Worm (Caenorhabditis elegans) whole organism, late embryonic: ENCODE data around the gene clec-189.
"Not testable (repeated sequence)": the region's sequence is repeated elsewhere in the genome, so short reads cannot be mapped to it uniquely, and the experiment has no call there.

Source experiments
- C38D4.7 ChIP-seq: fragments of 200-800 bp; sonication (Bioruptor generic); optimal IDR thresholded peaks from 2 replicates; lab custom pipeline; 2018; ENCODE audit warnings: mild to moderate bottlenecking, missing genetic modification characterization, moderate library complexity, missing compliant biosample characterization
- ceh-30 ChIP-seq: fragments of 150-350 bp; optimal IDR thresholded peaks from 2 replicates; lab custom pipeline; 2014; ENCODE audit warnings: missing biosample characterization, missing genetic modification characterization
- dmd-4 ChIP-seq: sonication (generic microtip); optimal IDR thresholded peaks from 2 replicates; lab custom pipeline; 2016; ENCODE audit warnings: borderline replicate concordance, missing genetic modification characterization, missing compliant biosample characterization
- fkh-6 ChIP-seq: sonication (generic microtip); optimal IDR thresholded peaks from 2 replicates; lab custom pipeline; 2016; ENCODE audit warnings: missing genetic modification characterization, missing compliant biosample characterization
- pha-4 ChIP-seq: fragments of 150-350 bp; optimal IDR thresholded peaks from 2 replicates; lab custom pipeline; 2018; ENCODE audit warnings: missing biosample characterization, missing genetic modification reagents, missing genetic modification characterization
- sdc-2 ChIP-seq: sonication (generic microtip); optimal IDR thresholded peaks from 2 replicates; lab custom pipeline; 2016; ENCODE audit warnings: missing genotype, missing genetic modification characterization, missing compliant biosample characterization
- tbx-7 ChIP-seq: sonication (generic microtip); optimal IDR thresholded peaks from 2 replicates; lab custom pipeline; 2016; ENCODE audit warnings: missing genotype, missing genetic modification characterization, missing compliant biosample characterization
- unc-55 ChIP-seq: sonication (generic microtip); optimal IDR thresholded peaks from 2 replicates; lab custom pipeline; 2017; ENCODE audit warnings: missing biosample characterization, missing genetic modification reagents, missing genetic modification characterization
- unc-86 ChIP-seq: sonication (generic microtip); optimal IDR thresholded peaks from 2 replicates; lab custom pipeline; 2016; ENCODE audit warnings: missing genetic modification characterization, missing compliant biosample characterization

- not testable (repeated sequence) for TF ChIP-seq C38D4.7; unc-55 (GFP tag; lab: Kevin White, UChicago); ceh-30 (tag; lab: Kevin White, UChicago); sdc-2 (tag; lab: Kevin White, UChicago); fkh-6; pha-4 (tag; lab: Kevin White, UChicago); dmd-4 (tag; lab: Kevin White, UChicago); tbx-7 (tag; lab: Kevin White, UChicago); unc-86 (tag; lab: Kevin White, UChicago)
These were observed 13.3 kb downstream of the clec-189 start, which contains the start of gene M199.8 for ce11 chrIV:15133899-15134298.
